Worm (Caenorhabditis elegans): ENCODE results near the gene Y58A7A.5.

The Y58A7A.5 gene

ce11 chrV:5038449-5038848 lies 48.3 kb downstream of the Y58A7A.5 start:
- TF ChIP-seq unc-62 (GFP tag; optimal IDR thresholded peaks at IDR 0.05 in 1 of 2) (peak in 1 of 2 experiments; percentile 81), unc-62 (tag; optimal IDR thresholded peaks at IDR 0.05) (no peak), F44E2.7 (GFP tag; IDR thresholded peaks at IDR 0.05) (no peak)

ce11 chrV:5036364-5036763 lies 50.4 kb downstream of the Y58A7A.5 start, which contains the start of gene K11D12.7:
Gene K11D12.7, minus strand, starts transcription at chrV:5036464.
- TF ChIP-seq aly-2 (tag; optimal IDR thresholded peaks at IDR 0.05) (no peak), F49E8.2 (tag; optimal IDR thresholded peaks at IDR 0.05; ENCODE audit: borderline replicate concordance) (no peak), daf-8 (GFP tag; IDR thresholded peaks at IDR 0.05) (no peak), lsy-2 (tag; optimal IDR thresholded peaks at IDR 0.05) (no peak), hlh-30 (tag; optimal IDR thresholded peaks at IDR 0.05; ENCODE audit: insufficient read depth) (no peak), arid-1 (GFP tag; conservative IDR thresholded peaks at IDR 0.05) (no peak), ZK337.2 (GFP tag; IDR thresholded peaks at IDR 0.05) (no peak), ceh-44 (GFP tag; IDR thresholded peaks at IDR 0.05) (no peak), tag-97 (GFP tag; IDR thresholded peaks at IDR 0.05) (no peak), ceh-20 (GFP tag; IDR thresholded peaks at IDR 0.05) (no peak), snpc-1.2 (GFP tag; IDR thresholded peaks at IDR 0.05) (no peak), lir-3 (tag; optimal IDR thresholded peaks at IDR 0.05) (no peak), dve-1 (tag; optimal IDR thresholded peaks at IDR 0.05; ENCODE audit: insufficient read depth) (no peak), gei-8 (GFP tag; optimal IDR thresholded peaks at IDR 0.05) (no peak), Y105C5A.15 (GFP tag; IDR thresholded peaks at IDR 0.05) (no peak), T20F7.1 (GFP tag; optimal IDR thresholded peaks at IDR 0.05) (no peak), unc-130 (GFP tag; optimal IDR thresholded peaks at IDR 0.05) (no peak)
